Fruit fly (Drosophila melanogaster) whole organism, prepupa: ENCODE data around the gene bur.

Experiments
- Blimp-1 ChIP-seq: fragments of 200-800 bp; sonication (Bioruptor generic); optimal IDR thresholded peaks from 3 replicates; lab custom pipeline; 2017; ENCODE audit warnings: missing biosample characterization, missing genetic modification characterization, mild to moderate bottlenecking, moderate library complexity, missing genetic modification reagents
- CG10669 ChIP-seq: fragments of 200-800 bp; sonication (Bioruptor generic); optimal IDR thresholded peaks from 3 replicates; lab custom pipeline; 2018; ENCODE audit warnings: missing biosample characterization, mild to moderate bottlenecking, missing genetic modification characterization, moderate library complexity
- CG11294 ChIP-seq: fragments of 200-800 bp; sonication (Bioruptor generic); IDR thresholded peaks from 2 replicates; pipeline ENCODE4 v1.3.6; 2022; ENCODE audit warnings: missing biosample characterization, missing genetic modification characterization
- CG11762 ChIP-seq: fragments of 200-800 bp; sonication (Bioruptor generic); optimal IDR thresholded peaks from 3 replicates; lab custom pipeline; 2016; ENCODE audit warnings: missing biosample characterization, missing genetic modification characterization; ENCODE audit not compliant: insufficient read depth
- CG11902 ChIP-seq: fragments of 200-800 bp; sonication (Bioruptor generic); optimal IDR thresholded peaks from 3 replicates; lab custom pipeline; 2016; ENCODE audit warnings: missing biosample characterization, missing genetic modification characterization
- CG15336 ChIP-seq: fragments of 200-800 bp; sonication (Bioruptor generic); IDR thresholded peaks from 2 replicates; pipeline ENCODE4 v1.3.6; 2022; ENCODE audit warnings: missing biosample characterization, missing genetic modification characterization
- CG1621 ChIP-seq: fragments of 200-800 bp; sonication (Bioruptor generic); optimal IDR thresholded peaks from 3 replicates; lab custom pipeline; 2018; ENCODE audit warnings: missing biosample characterization, mild to moderate bottlenecking, missing genetic modification characterization
- CG16779 ChIP-seq: fragments of 200-800 bp; sonication (Bioruptor generic); optimal IDR thresholded peaks from 3 replicates; lab custom pipeline; 2017; ENCODE audit warnings: missing biosample characterization, mild to moderate bottlenecking, missing genetic modification characterization
- CG3032 ChIP-seq: fragments of 200-800 bp; optimal IDR thresholded peaks from 2 replicates; lab custom pipeline; 2019; ENCODE audit warnings: missing biosample characterization, mild to moderate bottlenecking, missing genetic modification characterization, moderate library complexity
- CG31627 ChIP-seq: fragments of 200-800 bp; sonication (Bioruptor generic); optimal IDR thresholded peaks from 3 replicates; lab custom pipeline; 2016; ENCODE audit warnings: missing biosample characterization, missing genetic modification characterization
- CG32006 ChIP-seq: fragments of 200-800 bp; sonication (Bioruptor generic); optimal IDR thresholded peaks from 3 replicates; lab custom pipeline; 2017; ENCODE audit warnings: missing biosample characterization, mild to moderate bottlenecking, missing genetic modification characterization
- CG34406 ChIP-seq: fragments of 200-800 bp; sonication (Bioruptor generic); optimal IDR thresholded peaks from 3 replicates; lab custom pipeline; 2016; ENCODE audit warnings: missing biosample characterization, missing genetic modification characterization
- CG3919 ChIP-seq: fragments of 200-800 bp; sonication (Bioruptor generic); optimal IDR thresholded peaks from 3 replicates; lab custom pipeline; 2016; ENCODE audit warnings: missing biosample characterization, missing genetic modification characterization
- CG4318 ChIP-seq: fragments of 200-800 bp; sonication (Bioruptor generic); optimal IDR thresholded peaks from 3 replicates; lab custom pipeline; 2017; ENCODE audit warnings: missing biosample characterization, mild to moderate bottlenecking, missing genetic modification characterization
- CG6163 ChIP-seq: fragments of 200-800 bp; sonication (Bioruptor generic); IDR thresholded peaks from 3 replicates; pipeline ENCODE4 v1.3.6; 2022; ENCODE audit warnings: missing biosample characterization, missing genetic modification characterization
- CG6276 ChIP-seq: fragments of 200-800 bp; sonication (Bioruptor generic); optimal IDR thresholded peaks from 2 replicates; lab custom pipeline; 2017; ENCODE audit warnings: missing biosample characterization, mild to moderate bottlenecking, missing genetic modification characterization
- CG6792 ChIP-seq: fragments of 200-800 bp; sonication (Bioruptor generic); optimal IDR thresholded peaks from 3 replicates; lab custom pipeline; 2016; ENCODE audit warnings: missing biosample characterization, missing genetic modification characterization
- CG6808 ChIP-seq: fragments of 200-800 bp; sonication (Bioruptor generic); optimal IDR thresholded peaks from 3 replicates; lab custom pipeline; 2017; ENCODE audit warnings: missing biosample characterization, missing genetic modification characterization, mild to moderate bottlenecking, moderate library complexity, missing genetic modification reagents
- CG6854 ChIP-seq: fragments of 200-800 bp; sonication (Bioruptor generic); optimal IDR thresholded peaks from 2 replicates; lab custom pipeline; 2017; ENCODE audit warnings: missing biosample characterization, mild to moderate bottlenecking, missing genetic modification characterization
- CG8119 ChIP-seq: fragments of 200-800 bp; sonication (Bioruptor generic); IDR thresholded peaks from 3 replicates; pipeline ENCODE4 v1.3.6; 2022; ENCODE audit warnings: missing biosample characterization, missing genetic modification characterization
- CG8319 ChIP-seq: fragments of 200-800 bp; sonication (Bioruptor generic); optimal IDR thresholded peaks from 3 replicates; lab custom pipeline; 2016; ENCODE audit warnings: missing biosample characterization, missing genetic modification characterization
- CG8632 ChIP-seq: fragments of 200-800 bp; sonication (Bioruptor generic); optimal IDR thresholded peaks from 3 replicates; lab custom pipeline; 2016; ENCODE audit warnings: missing biosample characterization, missing genetic modification characterization
- CG9139 ChIP-seq: fragments of 200-800 bp; sonication (Bioruptor generic); optimal IDR thresholded peaks from 3 replicates; lab custom pipeline; 2017; ENCODE audit warnings: missing biosample characterization, mild to moderate bottlenecking, missing genetic modification characterization
- Eip75B ChIP-seq: fragments of 200-800 bp; sonication (Bioruptor generic); optimal IDR thresholded peaks from 3 replicates; lab custom pipeline; 2016; ENCODE audit warnings: missing biosample characterization, missing genetic modification characterization
- Eip78C ChIP-seq: fragments of 200-800 bp; sonication (Bioruptor generic); peaks from one replicate; lab custom pipeline; 2016; ENCODE audit warnings: missing biosample characterization, missing genetic modification characterization
- Eip93F ChIP-seq: fragments of 200-800 bp; sonication (Bioruptor generic); optimal IDR thresholded peaks from 2 replicates; lab custom pipeline; 2016; ENCODE audit warnings: missing biosample characterization, mild to moderate bottlenecking, missing genetic modification characterization
- Ets21C ChIP-seq: fragments of 200-800 bp; sonication (Bioruptor generic); optimal IDR thresholded peaks from 3 replicates; lab custom pipeline; 2016; ENCODE audit warnings: missing biosample characterization, missing genetic modification characterization
- Ets96B ChIP-seq: fragments of 200-800 bp; optimal IDR thresholded peaks from 2 replicates; lab custom pipeline; 2019; ENCODE audit warnings: missing biosample characterization, mild to moderate bottlenecking, missing genetic modification characterization, moderate library complexity
- Gug ChIP-seq: fragments of 200-800 bp; sonication (Bioruptor generic); IDR thresholded peaks from 2 replicates; pipeline ENCODE4 v1.3.6; 2022; ENCODE audit warnings: missing biosample characterization, missing genetic modification characterization
- Hr4 ChIP-seq: fragments of 200-800 bp; sonication (Bioruptor generic); optimal IDR thresholded peaks from 3 replicates; lab custom pipeline; 2016; ENCODE audit warnings: missing biosample characterization, missing genetic modification characterization
- Lpt ChIP-seq: fragments of 200-800 bp; sonication (Bioruptor generic); optimal IDR thresholded peaks from 3 replicates; lab custom pipeline; 2016; ENCODE audit warnings: missing biosample characterization, missing genetic modification characterization
- Met ChIP-seq: fragments of 200-800 bp; sonication (Bioruptor generic); optimal IDR thresholded peaks from 3 replicates; lab custom pipeline; 2016; ENCODE audit warnings: missing biosample characterization, missing genetic modification characterization
- OdsH ChIP-seq: fragments of 200-800 bp; sonication (Bioruptor generic); optimal IDR thresholded peaks from 3 replicates; lab custom pipeline; 2016; ENCODE audit warnings: missing biosample characterization, missing genetic modification characterization
- Sox14 ChIP-seq: fragments of 200-800 bp; sonication (Bioruptor generic); optimal IDR thresholded peaks from 3 replicates; lab custom pipeline; 2016; ENCODE audit warnings: missing biosample characterization, missing genetic modification characterization
- Sox15 ChIP-seq: fragments of 200-800 bp; sonication (Bioruptor generic); optimal IDR thresholded peaks from 3 replicates; lab custom pipeline; 2016; ENCODE audit warnings: missing biosample characterization, missing genetic modification characterization
- achi ChIP-seq: fragments of 200-800 bp; sonication (Bioruptor generic); optimal IDR thresholded peaks from 3 replicates; lab custom pipeline; 2016; ENCODE audit warnings: missing biosample characterization, missing genetic modification characterization
- acj6 ChIP-seq: fragments of 200-800 bp; sonication (Bioruptor generic); optimal IDR thresholded peaks from 3 replicates; lab custom pipeline; 2016; ENCODE audit warnings: missing biosample characterization, missing genetic modification characterization
- cyc ChIP-seq: fragments of 200-800 bp; sonication (Bioruptor generic); optimal IDR thresholded peaks from 3 replicates; lab custom pipeline; 2016; ENCODE audit warnings: missing biosample characterization, missing genetic modification characterization
- dac ChIP-seq: fragments of 200-800 bp; sonication (Bioruptor generic); optimal IDR thresholded peaks from 2 replicates; lab custom pipeline; 2017; ENCODE audit warnings: missing biosample characterization, mild to moderate bottlenecking, missing genetic modification characterization
- dsx ChIP-seq: fragments of 200-800 bp; optimal IDR thresholded peaks from 3 replicates; lab custom pipeline; 2019; ENCODE audit warnings: missing biosample characterization, mild to moderate bottlenecking, missing genetic modification characterization, moderate library complexity; ENCODE audit not compliant: poor library complexity, severe bottlenecking
- eg ChIP-seq: fragments of 200-800 bp; sonication (Bioruptor generic); IDR thresholded peaks from 3 replicates; pipeline ENCODE4 v1.3.6; 2022; ENCODE audit warnings: missing biosample characterization, missing genetic modification characterization
- esn ChIP-seq: fragments of 200-800 bp; sonication (Bioruptor generic); optimal IDR thresholded peaks from 2 replicates; lab custom pipeline; 2016; ENCODE audit warnings: missing biosample characterization, mild to moderate bottlenecking, missing genetic modification characterization, moderate library complexity
- fkh ChIP-seq: fragments of 200-800 bp; sonication (Bioruptor generic); optimal IDR thresholded peaks from 3 replicates; lab custom pipeline; 2017; ENCODE audit warnings: missing biosample characterization, mild to moderate bottlenecking, missing genetic modification characterization, moderate library complexity
- lz ChIP-seq: fragments of 200-800 bp; sonication (Bioruptor generic); optimal IDR thresholded peaks from 3 replicates; lab custom pipeline; 2016; ENCODE audit warnings: missing biosample characterization, missing genetic modification characterization
- net ChIP-seq: fragments of 200-800 bp; sonication (Bioruptor generic); optimal IDR thresholded peaks from 3 replicates; lab custom pipeline; 2016; ENCODE audit warnings: missing biosample characterization, missing genetic modification characterization
- pdm3 ChIP-seq: fragments of 200-800 bp; sonication (Bioruptor generic); optimal IDR thresholded peaks from 3 replicates; lab custom pipeline; 2016; ENCODE audit warnings: missing biosample characterization, missing genetic modification characterization
- salr ChIP-seq, 2 experiments: fragments of 200-800 bp; sonication (Bioruptor generic); optimal IDR thresholded peaks; 3 replicates each; lab custom pipeline; 2016 to 2018; ENCODE audit warnings: missing biosample characterization in 2 of 2, missing genetic modification characterization in 2 of 2, mild to moderate bottlenecking in 1 of 2
- spab ChIP-seq: fragments of 200-800 bp; sonication (Bioruptor generic); optimal IDR thresholded peaks from 2 replicates; lab custom pipeline; 2017; ENCODE audit warnings: missing biosample characterization, mild to moderate bottlenecking, missing genetic modification characterization, missing genetic modification reagents
- ss ChIP-seq, 2 experiments: fragments of 200-800 bp; sonication (Bioruptor generic); optimal IDR thresholded peaks; 2 replicates in 1 of 2; 3 replicates in 1 of 2; lab custom pipeline; 2017 to 2018; ENCODE audit warnings: mild to moderate bottlenecking in 2 of 2, missing biosample characterization in 2 of 2, missing genetic modification characterization in 2 of 2, moderate library complexity in 1 of 2
- svp ChIP-seq: fragments of 200-800 bp; sonication (Bioruptor generic); peaks from one replicate; lab custom pipeline; 2016; ENCODE audit warnings: missing biosample characterization, missing genetic modification characterization
- topi ChIP-seq: fragments of 200-800 bp; sonication (Bioruptor generic); optimal IDR thresholded peaks from 3 replicates; lab custom pipeline; 2016; ENCODE audit warnings: missing biosample characterization, missing genetic modification characterization
- vri ChIP-seq: fragments of 200-800 bp; sonication (Bioruptor generic); optimal IDR thresholded peaks from 3 replicates; lab custom pipeline; 2016; ENCODE audit warnings: missing biosample characterization, mild to moderate bottlenecking, missing genetic modification characterization

bur gene

DNA sequence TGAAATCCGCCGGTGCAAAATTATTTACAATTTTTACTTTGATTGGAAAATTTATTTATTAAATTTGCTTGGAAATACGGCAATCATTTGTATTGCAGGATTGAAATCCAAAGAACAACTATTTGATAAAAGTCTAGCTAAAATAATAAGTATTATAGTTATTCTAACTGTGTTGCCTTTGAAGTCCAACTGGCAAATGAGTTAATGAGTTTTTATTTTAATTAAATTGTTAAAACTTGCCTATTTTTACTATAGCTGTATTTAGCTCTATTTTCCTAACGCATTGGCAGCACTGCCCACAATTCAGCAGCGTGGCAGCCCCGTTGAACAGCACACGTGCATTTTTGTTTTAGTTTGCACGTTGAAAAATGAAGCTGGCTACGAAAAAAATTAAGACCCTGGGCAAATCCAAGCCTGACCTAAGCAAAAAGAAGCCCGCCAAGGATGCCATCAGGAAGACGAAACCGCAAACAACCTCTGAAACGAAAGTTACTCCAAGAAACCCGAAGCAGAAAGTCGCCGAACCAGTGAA, 16.1 kb downstream of the bur start, which contains the start of gene Noc2:
Gene Noc2, plus strand, starts transcription at position 331 of the 532 bp plus-strand sequence.
- peak in 1 of 2 experiments; percentile 30 for TF ChIP-seq salr (GFP tag; optimal IDR thresholded peaks at IDR 0.05; lab: Kevin White, UChicago)
- no peak for TF ChIP-seq dsx (GFP tag; lab: Kevin White, UChicago)
- peak; percentile 59 for TF ChIP-seq acj6
- TF ChIP-seq Blimp-1 = peak; percentile 10
- TF ChIP-seq pdm3 = peak; percentile 56
- TF ChIP-seq CG6854 (GFP tag; lab: Kevin White, UChicago) = no peak
- no peak for TF ChIP-seq vri (GFP tag; lab: Kevin White, UChicago)
- TF ChIP-seq achi (GFP tag; lab: Kevin White, UChicago) = peak; percentile 46
- TF ChIP-seq cyc (GFP tag; lab: Kevin White, UChicago) = peak; percentile 46
- no peak for TF ChIP-seq CG16779 (tag; lab: Kevin White, UChicago)
- no peak for TF ChIP-seq svp (GFP tag; lab: Kevin White, UChicago)
- no peak for TF ChIP-seq Lpt (GFP tag; lab: Kevin White, UChicago)
- peak; percentile 41 for TF ChIP-seq Sox15 (GFP tag; lab: Kevin White, UChicago)
- no peak for TF ChIP-seq CG8119 (GFP tag; lab: Robert Waterston, UW)
- TF ChIP-seq CG6163 (GFP tag; lab: Robert Waterston, UW) = peak; percentile 37; the same call in 2 of the 3 replicates
- no peak for TF ChIP-seq fkh (GFP tag; lab: Kevin White, UChicago)
- TF ChIP-seq CG11294 = no peak
- TF ChIP-seq Eip75B (GFP tag; lab: Kevin White, UChicago) = peak; percentile 42
- TF ChIP-seq eg (GFP tag; lab: Robert Waterston, UW) = peak; percentile 71
- TF ChIP-seq Sox14 (GFP tag; lab: Kevin White, UChicago) = peak; percentile 36
- TF ChIP-seq Eip78C (GFP tag; lab: Kevin White, UChicago) = peak; percentile 76
- TF ChIP-seq Ets21C (GFP tag; lab: Kevin White, UChicago) = no peak
- TF ChIP-seq CG31627 (GFP tag; lab: Kevin White, UChicago) = peak; percentile 67
- no peak for TF ChIP-seq CG15336 (GFP tag; lab: Robert Waterston, UW)
- peak; percentile 25 for TF ChIP-seq CG8632
- TF ChIP-seq CG11762 (GFP tag; lab: Kevin White, UChicago) = peak; percentile 29
- TF ChIP-seq CG6792 (GFP tag; lab: Kevin White, UChicago) = peak; percentile 11
- TF ChIP-seq CG3032 (tag; lab: Kevin White, UChicago) = peak; percentile 54
- no peak for TF ChIP-seq spab
- TF ChIP-seq CG4318 (GFP tag; lab: Kevin White, UChicago) = no peak
- peak; percentile 37 for TF ChIP-seq topi (GFP tag; lab: Kevin White, UChicago)
- peak; percentile 55 for TF ChIP-seq OdsH (GFP tag; lab: Kevin White, UChicago)
- TF ChIP-seq CG6808 = peak; percentile 48
- peak; percentile 41 for TF ChIP-seq CG34406 (GFP tag; lab: Kevin White, UChicago)
- peak; percentile 63 for TF ChIP-seq esn (GFP tag; lab: Kevin White, UChicago)
- TF ChIP-seq CG8319 (GFP tag; lab: Kevin White, UChicago) = peak; percentile 11
- peak; percentile 46 for TF ChIP-seq Eip93F (GFP tag; lab: Kevin White, UChicago)
- TF ChIP-seq CG3919 (GFP tag; lab: Kevin White, UChicago) = peak; percentile 46
- TF ChIP-seq net (GFP tag; lab: Kevin White, UChicago) = peak; percentile 5
- peak; percentile 46 for TF ChIP-seq lz
- TF ChIP-seq ss (GFP tag; optimal IDR thresholded peaks at IDR 0.05; lab: Kevin White, UChicago) = no peak
- TF ChIP-seq Gug (GFP tag; lab: Robert Waterston, UW) = 0 out of 2 replicates have a peak, but pooled peaks have one; percentile 20
- TF ChIP-seq CG1621 (tag; lab: Kevin White, UChicago) = no peak
- no peak for TF ChIP-seq CG9139
- TF ChIP-seq dac (GFP tag; lab: Kevin White, UChicago) = no peak
- TF ChIP-seq CG10669 (GFP tag; lab: Kevin White, UChicago) = peak; percentile 46
- no peak for TF ChIP-seq CG6276 (GFP tag; lab: Kevin White, UChicago)
- peak; percentile 60 for TF ChIP-seq CG32006
- TF ChIP-seq Met (GFP tag; lab: Kevin White, UChicago) = peak; percentile 52
- TF ChIP-seq Hr4 (GFP tag; lab: Kevin White, UChicago) = peak; percentile 54
- TF ChIP-seq Ets96B = peak; percentile 21
- peak; percentile 36 for TF ChIP-seq CG11902 (GFP tag; lab: Kevin White, UChicago)
